Worm (Caenorhabditis elegans): Measurements from ENCODE around the gene dnj-10.

DNA sequence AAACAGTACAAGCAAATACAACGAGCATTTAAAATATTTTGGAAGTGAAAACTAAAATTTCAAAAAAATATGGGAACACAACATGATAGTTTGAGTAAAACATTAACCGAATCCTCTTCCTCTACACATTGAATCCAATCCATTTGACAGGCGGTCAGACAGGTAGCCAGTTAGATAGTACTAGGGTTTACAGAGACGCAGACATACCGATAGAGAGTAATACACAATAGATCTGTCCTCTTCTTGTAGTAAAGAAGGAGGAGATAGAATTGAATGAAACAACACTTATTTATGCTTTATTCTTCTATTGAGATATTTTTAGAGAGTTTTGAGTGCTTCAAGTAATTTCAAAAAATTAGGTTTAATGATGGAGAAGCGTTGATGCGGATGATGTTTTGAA, 37.8 kb downstream of the dnj-10 start:
- TF ChIP-seq R02D3.7 (tag; optimal IDR thresholded peaks at IDR 0.05) = no peak
- TF ChIP-seq mep-1 (tag; optimal IDR thresholded peaks at IDR 0.05) = no peak
- TF ChIP-seq nhr-237 (tag; optimal IDR thresholded peaks at IDR 0.05) = no peak
- no peak for TF ChIP-seq F44E2.7 (GFP tag; IDR thresholded peaks at IDR 0.05)
- TF ChIP-seq fos-1 (tag; optimal IDR thresholded peaks at IDR 0.05) = no peak
- no peak for TF ChIP-seq nhr-41 (GFP tag; IDR thresholded peaks at IDR 0.05)

All from whole organism, L4 larva.